Worm (Caenorhabditis elegans) whole organism, L4 larva: ENCODE measurements around the gene F53F4.1.
A peak's percentile ranks its signal among the peaks of the same experiment; 100 is the strongest.

Experiments
- D1046.2 ChIP-seq: fragments of 200-800 bp; sonication (Bioruptor generic); IDR thresholded peaks from 2 replicates; pipeline ENCODE4 v1.3.6; 2022; ENCODE audit warnings: missing genetic modification characterization, missing compliant biosample characterization
- F26F4.8 ChIP-seq: fragments of 200-800 bp; sonication (Bioruptor generic); conservative IDR thresholded peaks from 2 replicates; pipeline ENCODE4 v1.3.6; 2022; ENCODE audit warnings: missing genetic modification characterization, missing compliant biosample characterization
- Y48G9A.11 ChIP-seq: fragments of 200-800 bp; sonication (Bioruptor generic); IDR thresholded peaks from 2 replicates; pipeline ENCODE4 v1.3.6; 2022; ENCODE audit warnings: missing genetic modification reagents, missing genetic modification characterization, missing compliant biosample characterization
- Y75B8A.6 ChIP-seq: fragments of 200-800 bp; sonication (Bioruptor generic); IDR thresholded peaks from 2 replicates; pipeline ENCODE4 v1.3.6; 2022; ENCODE audit warnings: missing genetic modification reagents, missing genetic modification characterization, missing compliant biosample characterization
- aha-1 ChIP-seq: fragments of 150-350 bp; peaks from one replicate; lab custom pipeline; 2014; ENCODE audit warnings: missing biosample characterization, missing genetic modification characterization
- aly-2 ChIP-seq: sonication (generic microtip); optimal IDR thresholded peaks from 2 replicates; lab custom pipeline; 2018; ENCODE audit warnings: missing biosample characterization, missing genetic modification characterization
- ama-1 ChIP-seq: fragments of 150-350 bp; optimal IDR thresholded peaks from 2 replicates; lab custom pipeline; 2014; ENCODE audit warnings: inconsistent platforms, mixed read lengths
- arid-1 ChIP-seq: fragments of 200-800 bp; sonication (Bioruptor generic); conservative IDR thresholded peaks from 2 replicates; pipeline ENCODE4 v1.3.6; 2022; ENCODE audit warnings: missing genetic modification reagents, missing genetic modification characterization, missing compliant biosample characterization
- ceh-62 ChIP-seq: sonication (generic microtip); optimal IDR thresholded peaks from 2 replicates; lab custom pipeline; 2017; ENCODE audit warnings: missing biosample characterization, missing genetic modification characterization
- ceh-82 ChIP-seq: sonication (generic microtip); optimal IDR thresholded peaks from 2 replicates; lab custom pipeline; 2017; ENCODE audit warnings: missing biosample characterization, missing genetic modification characterization
- daf-16 ChIP-seq, 3 experiments: sonication (generic microtip); optimal IDR thresholded peaks; 2 replicates each; lab custom pipeline; 2016 to 2017; ENCODE audit warnings: missing genetic modification characterization in 3 of 3, missing genetic modification reagents in 3 of 3, mild to moderate bottlenecking in 2 of 3, missing compliant biosample characterization in 2 of 3, missing biosample characterization in 1 of 3, moderate library complexity in 1 of 3
- dmd-6 ChIP-seq: fragments of 200-800 bp; sonication (Bioruptor generic); IDR thresholded peaks from 2 replicates; pipeline ENCODE4 v1.3.6; 2022; ENCODE audit warnings: missing genetic modification reagents, missing genetic modification characterization, missing compliant biosample characterization
- dmd-8 ChIP-seq: fragments of 200-800 bp; sonication (Bioruptor generic); IDR thresholded peaks from 2 replicates; pipeline ENCODE4 v1.3.6; 2022; ENCODE audit warnings: missing genetic modification characterization, missing compliant biosample characterization
- dmd-9 ChIP-seq: fragments of 200-800 bp; sonication (Bioruptor generic); IDR thresholded peaks from 2 replicates; pipeline ENCODE4 v1.3.6; 2022; ENCODE audit warnings: missing genetic modification reagents, missing genetic modification characterization, missing compliant biosample characterization
- egl-43 ChIP-seq: fragments of 200-800 bp; sonication (Bioruptor generic); IDR thresholded peaks from 2 replicates; pipeline ENCODE4 v1.3.6; 2022; ENCODE audit warnings: missing genetic modification reagents, missing genetic modification characterization, missing compliant biosample characterization
- fkh-10 ChIP-seq: fragments of 150-350 bp; optimal IDR thresholded peaks from 2 replicates; lab custom pipeline; 2014; ENCODE audit warnings: missing biosample characterization, missing genetic modification reagents, missing genetic modification characterization
- gei-8 ChIP-seq: fragments of 200-800 bp; sonication (Bioruptor generic); optimal IDR thresholded peaks from 2 replicates; lab custom pipeline; 2018; ENCODE audit warnings: mild to moderate bottlenecking, missing genetic modification characterization, missing compliant biosample characterization
- hif-1 ChIP-seq, 2 experiments: sonication (generic microtip); optimal IDR thresholded peaks; 2 replicates each; lab custom pipeline; 2016 to 2017; ENCODE audit warnings: missing compliant biosample characterization in 2 of 2, missing genetic modification characterization in 2 of 2, missing genetic modification reagents in 2 of 2, missing genotype in 2 of 2, mild to moderate bottlenecking in 1 of 2
- hlh-11 ChIP-seq: fragments of 200-800 bp; sonication (Bioruptor generic); optimal IDR thresholded peaks from 2 replicates; lab custom pipeline; 2018; ENCODE audit warnings: mild to moderate bottlenecking, missing genetic modification characterization, missing compliant biosample characterization
- hlh-30 ChIP-seq: sonication (generic microtip); optimal IDR thresholded peaks from 2 replicates; lab custom pipeline; 2017; ENCODE audit warnings: antibody characterized with exemption, mild to moderate bottlenecking, missing genetic modification characterization, missing compliant biosample characterization; ENCODE audit not compliant: insufficient read depth
- hmg-1.1 ChIP-seq: fragments of 200-800 bp; sonication (Bioruptor generic); IDR thresholded peaks from 2 replicates; pipeline ENCODE4 v1.3.6; 2022; ENCODE audit warnings: missing genetic modification reagents, missing genetic modification characterization, missing compliant biosample characterization
- lin-38 ChIP-seq: fragments of 200-800 bp; sonication (Bioruptor generic); IDR thresholded peaks from 2 replicates; pipeline ENCODE4 v1.3.6; 2022; ENCODE audit warnings: missing genetic modification reagents, missing genetic modification characterization, missing compliant biosample characterization
- mdl-1 ChIP-seq, 2 experiments: fragments of 150-350 bp in 1 of 2; sonication (generic microtip) in 1 of 2; optimal IDR thresholded peaks; 2 replicates each; lab custom pipeline; 2014 to 2017; ENCODE audit warnings: missing biosample characterization in 2 of 2, missing genetic modification characterization in 2 of 2
- mxl-3 ChIP-seq: fragments of 200-800 bp; sonication (Bioruptor generic); optimal IDR thresholded peaks from 2 replicates; lab custom pipeline; 2018; ENCODE audit warnings: mild to moderate bottlenecking, missing genetic modification characterization, missing compliant biosample characterization
- nhr-237 ChIP-seq: sonication (generic microtip); optimal IDR thresholded peaks from 2 replicates; lab custom pipeline; 2017; ENCODE audit warnings: missing biosample characterization, missing genetic modification characterization
- nhr-25 ChIP-seq: sonication (generic microtip); optimal IDR thresholded peaks from 2 replicates; lab custom pipeline; 2017; ENCODE audit warnings: missing genetic modification characterization, mild to moderate bottlenecking, missing compliant biosample characterization, antibody characterized with exemption, moderate library complexity, borderline replicate concordance; ENCODE audit not compliant: insufficient read depth
- nhr-28 ChIP-seq: fragments of 150-350 bp; optimal IDR thresholded peaks from 2 replicates; lab custom pipeline; 2014; ENCODE audit warnings: missing biosample characterization, missing genetic modification characterization
- nhr-41 ChIP-seq: fragments of 200-800 bp; sonication (Bioruptor generic); IDR thresholded peaks from 2 replicates; pipeline ENCODE4 v1.3.6; 2022; ENCODE audit warnings: missing genetic modification reagents, missing genetic modification characterization, missing compliant biosample characterization
- nhr-48 ChIP-seq: sonication (generic microtip); optimal IDR thresholded peaks from 2 replicates; lab custom pipeline; 2016; ENCODE audit warnings: mild to moderate bottlenecking, missing genetic modification characterization, missing compliant biosample characterization
- nhr-77 ChIP-seq: fragments of 150-350 bp; optimal IDR thresholded peaks from 2 replicates; lab custom pipeline; 2014; ENCODE audit warnings: missing biosample characterization, missing genetic modification characterization
- saeg-2 ChIP-seq: fragments of 200-800 bp; sonication (Bioruptor generic); IDR thresholded peaks from 2 replicates; pipeline ENCODE4 v1.3.6; 2022; ENCODE audit warnings: missing genetic modification reagents, missing genetic modification characterization, missing compliant biosample characterization
- snpc-4 ChIP-seq: fragments of 150-350 bp; optimal IDR thresholded peaks from 2 replicates; lab custom pipeline; 2014; ENCODE audit warnings: missing biosample characterization, missing genetic modification characterization
- spr-1 ChIP-seq: sonication (generic microtip); optimal IDR thresholded peaks from 2 replicates; lab custom pipeline; 2016; ENCODE audit warnings: mild to moderate bottlenecking, missing genetic modification characterization, missing compliant biosample characterization
- spr-3 ChIP-seq: fragments of 200-800 bp; sonication (Bioruptor generic); optimal IDR thresholded peaks from 2 replicates; lab custom pipeline; 2018; ENCODE audit warnings: mild to moderate bottlenecking, missing genetic modification characterization, missing compliant biosample characterization
- tag-97 ChIP-seq: fragments of 200-800 bp; sonication (Bioruptor generic); IDR thresholded peaks from 2 replicates; pipeline ENCODE4 v1.3.6; 2022; ENCODE audit warnings: missing genetic modification characterization, missing compliant biosample characterization
- unc-130 ChIP-seq: sonication (generic microtip); optimal IDR thresholded peaks from 2 replicates; lab custom pipeline; 2016; ENCODE audit warnings: missing genetic modification reagents, missing genetic modification characterization, missing compliant biosample characterization
- unc-62 ChIP-seq, 3 experiments: fragments of 150-350 bp in 1 of 3; sonication (generic microtip); optimal IDR thresholded peaks in 2 of 3; peaks in 1 of 3; 1 replicate in 1 of 3; 2 replicates in 2 of 3; lab custom pipeline; 2014 to 2017; ENCODE audit warnings: missing biosample characterization in 3 of 3, missing genetic modification characterization in 3 of 3, missing genetic modification reagents in 3 of 3, missing genotype in 1 of 3
- vab-7 ChIP-seq: fragments of 200-800 bp; sonication (Bioruptor generic); IDR thresholded peaks from 2 replicates; pipeline ENCODE4 v1.3.6; 2022; ENCODE audit warnings: missing genetic modification reagents, missing genetic modification characterization, missing compliant biosample characterization
- zip-11 ChIP-seq: fragments of 200-800 bp; sonication (Bioruptor generic); IDR thresholded peaks from 2 replicates; pipeline ENCODE4 v1.3.6; 2022; ENCODE audit warnings: missing genetic modification characterization, missing compliant biosample characterization

The F53F4.1 gene

ce11 chrV:13593083-13593482, 8.5 kb downstream of the F53F4.1 start, which contains the start of gene F53F4.4:
Gene F53F4.4 (plus strand): TSS chrV:13593383.
- TF ChIP-seq dmd-6 (GFP tag; lab: Robert Waterston, UW): no peak
- peak; percentile 25; the same call in 1 of the 2 replicates for TF ChIP-seq egl-43 (GFP tag; lab: Robert Waterston, UW)
- TF ChIP-seq lin-38 (GFP tag; lab: Robert Waterston, UW): peak; percentile 41
- peak; percentile 37 for TF ChIP-seq aha-1 (tag; lab: Kevin White, UChicago)
- no peak for TF ChIP-seq hmg-1.1 (GFP tag; lab: Robert Waterston, UW)
- no peak for TF ChIP-seq tag-97 (GFP tag; lab: Robert Waterston, UW)
- peak in 1 of 2 experiments; percentile 32 for TF ChIP-seq unc-62 (GFP tag; optimal IDR thresholded peaks at IDR 0.05 in 1 of 2; lab: Kevin White, UChicago)
- TF ChIP-seq unc-62 (tag; optimal IDR thresholded peaks at IDR 0.05; lab: Kevin White, UChicago): no peak

DNA sequence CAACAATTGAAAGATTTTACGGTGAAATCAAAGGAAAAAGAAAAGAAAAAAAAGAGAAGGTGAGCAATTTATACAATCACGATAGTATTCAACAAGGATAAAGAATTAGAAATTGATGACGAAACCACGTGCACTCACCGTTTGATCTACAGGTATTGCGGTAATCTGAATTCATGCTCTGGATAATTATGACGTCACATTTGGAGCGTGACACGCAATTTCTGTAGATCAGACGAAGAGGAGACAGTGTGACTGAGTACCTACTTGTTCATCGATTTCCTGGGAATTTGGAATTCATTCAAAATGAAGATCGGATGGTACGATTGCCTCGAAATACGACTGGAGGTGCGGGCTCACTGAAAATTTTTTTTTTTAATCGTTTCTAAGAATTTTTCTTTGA, 13.8 kb downstream of the F53F4.1 start:
- no peak for TF ChIP-seq fkh-10 (GFP tag; lab: Kevin White, UChicago)
- TF ChIP-seq saeg-2: no peak

ce11 chrV:13600882-13601281, 16.3 kb downstream of the F53F4.1 start, which contains the start of gene rdy-2:
Gene rdy-2 (minus strand): TSS chrV:13600982.
- TF ChIP-seq nhr-28 (tag; lab: Kevin White, UChicago) (no peak), spr-3 (GFP tag; lab: Kevin White, UChicago) (no peak), ceh-62 (no peak), spr-1 (tag; lab: Kevin White, UChicago) (no peak), F26F4.8 (GFP tag; lab: Robert Waterston, UW) (no peak), arid-1 (no peak)

DNA sequence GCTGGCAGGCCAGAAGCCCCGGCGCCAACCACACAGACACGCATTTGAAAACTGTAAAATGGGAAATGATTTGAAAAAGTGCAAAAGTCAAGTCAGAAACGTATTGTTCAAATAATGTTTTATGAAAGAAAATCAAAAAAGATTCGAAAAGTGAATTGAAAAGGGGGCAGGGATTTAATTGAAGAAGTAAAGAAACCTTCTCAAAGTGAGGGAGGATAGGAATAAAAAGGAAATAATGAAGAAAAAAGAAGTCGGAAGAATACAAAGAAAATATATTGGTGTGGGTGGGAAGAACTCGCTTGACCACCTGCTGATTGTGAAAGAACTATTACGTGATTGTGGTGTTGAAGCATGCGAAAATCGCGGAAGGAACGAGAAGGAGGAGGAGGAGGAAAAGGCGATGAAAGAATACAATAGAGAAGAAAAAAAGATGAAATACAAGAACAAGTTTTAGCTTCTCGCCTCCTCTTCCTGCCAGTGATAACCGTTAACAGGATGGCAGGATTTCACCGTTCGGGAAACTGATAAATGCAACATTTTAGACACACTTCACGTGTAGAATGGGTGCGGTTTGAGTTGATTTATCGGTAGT, 22.2 kb downstream of the F53F4.1 start, which contains the start of gene fmo-4:
TSS of gene fmo-4 (minus strand) at position 51 of the 592 bp plus-strand sequence.
- peak in 1 of 2 experiments; percentile 54 for TF ChIP-seq mdl-1 (tag; optimal IDR thresholded peaks at IDR 0.05; lab: Kevin White, UChicago)
- TF ChIP-seq nhr-237 (tag; lab: Kevin White, UChicago): no peak
- TF ChIP-seq hlh-11: peak; percentile 79
- no peak for TF ChIP-seq Y48G9A.11 (GFP tag; lab: Robert Waterston, UW)
- TF ChIP-seq hif-1 (tag; optimal IDR thresholded peaks at IDR 0.05; lab: Kevin White, UChicago): peak in 1 of 2 experiments; percentile 22
- TF ChIP-seq aha-1 (tag; lab: Kevin White, UChicago): peak; percentile 44
- TF ChIP-seq mxl-3 (GFP tag; lab: Kevin White, UChicago): peak; percentile 9
- peak; percentile 12 for TF ChIP-seq nhr-28 (tag; lab: Kevin White, UChicago)
- peak in 1 of 2 experiments; percentile 58 for TF ChIP-seq unc-62 (GFP tag; optimal IDR thresholded peaks at IDR 0.05 in 1 of 2; lab: Kevin White, UChicago)
- no peak for TF ChIP-seq unc-62 (tag; optimal IDR thresholded peaks at IDR 0.05; lab: Kevin White, UChicago)
- TF ChIP-seq nhr-48 (tag; lab: Kevin White, UChicago): peak; percentile 77
- TF ChIP-seq dmd-8 (GFP tag; lab: Robert Waterston, UW): no peak
- TF ChIP-seq, all 104 proteins: peak for 8

DNA sequence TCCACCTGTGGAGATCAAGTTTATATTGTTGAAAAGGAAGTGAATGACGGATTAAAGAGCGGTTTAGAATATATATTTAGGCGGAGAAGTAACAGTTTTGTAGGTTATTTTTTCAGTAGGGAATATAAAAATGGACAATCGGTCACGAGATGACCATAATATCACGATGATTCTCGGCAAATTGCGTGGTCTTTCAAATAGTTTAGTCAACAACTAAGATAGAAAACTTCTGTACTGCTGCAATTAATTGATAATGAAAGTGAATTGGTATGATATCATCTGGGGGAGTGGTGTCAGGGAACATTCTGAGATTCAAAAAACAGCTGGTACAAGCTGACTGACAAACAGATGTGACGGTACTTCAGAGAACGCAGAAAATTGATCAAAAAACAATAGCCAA, 23.9 kb downstream of the F53F4.1 start:
- TF ChIP-seq zip-11 (GFP tag; lab: Robert Waterston, UW) (no peak), nhr-41 (GFP tag; lab: Robert Waterston, UW) (no peak), nhr-77 (tag; lab: Kevin White, UChicago) (no peak), ceh-82 (no peak), unc-130 (no peak), unc-62 (GFP tag; optimal IDR thresholded peaks at IDR 0.05 in 1 of 2; lab: Kevin White, UChicago) (peak in 1 of 2 experiments; percentile 44), unc-62 (tag; optimal IDR thresholded peaks at IDR 0.05; lab: Kevin White, UChicago) (no peak), aly-2 (tag; lab: Kevin White, UChicago) (no peak), gei-8 (GFP tag; lab: Kevin White, UChicago) (no peak), D1046.2 (GFP tag; lab: Robert Waterston, UW) (no peak), vab-7 (no peak), nhr-25 (tag; lab: Kevin White, UChicago) (no peak), dmd-9 (no peak), Y75B8A.6 (GFP tag; lab: Robert Waterston, UW) (no peak), mxl-3 (GFP tag; lab: Kevin White, UChicago) (peak; percentile 22), nhr-48 (tag; lab: Kevin White, UChicago) (peak; percentile 53), snpc-4 (tag; lab: Kevin White, UChicago) (no peak), ama-1 (lab: Kevin White, UChicago) (no peak), hlh-30 (tag; lab: Kevin White, UChicago) (peak; percentile 63), mdl-1 (tag; optimal IDR thresholded peaks at IDR 0.05; lab: Kevin White, UChicago) (peak in 1 of 2 experiments; percentile 35), nhr-28 (tag; lab: Kevin White, UChicago) (peak; percentile 75), dmd-6 (GFP tag; lab: Robert Waterston, UW) (peak; percentile 41; the same call in 1 of the 2 replicates), daf-16 (GFP tag; optimal IDR thresholded peaks at IDR 0.05; lab: Kevin White, UChicago) (no peak), daf-16 (tag; optimal IDR thresholded peaks at IDR 0.05; lab: Kevin White, UChicago) (no peak), hlh-11 (peak; percentile 53)
